Worm (Caenorhabditis elegans) whole organism, L3 larva: ENCODE measurements around the gene cyp-34A7.
A peak's percentile ranks its signal among the peaks of the same experiment; 100 is the strongest.

Experiments
- R02D3.7 ChIP-seq: fragments of 150-350 bp; optimal IDR thresholded peaks from 2 replicates; lab custom pipeline; 2014; ENCODE audit warnings: missing biosample characterization, missing genetic modification characterization
- ZK546.5 ChIP-seq: sonication (generic microtip); optimal IDR thresholded peaks from 2 replicates; lab custom pipeline; 2017; ENCODE audit warnings: missing biosample characterization, missing genetic modification characterization
- aly-2 ChIP-seq: fragments of 150-350 bp; optimal IDR thresholded peaks from 2 replicates; lab custom pipeline; 2014; ENCODE audit warnings: missing biosample characterization, missing genetic modification characterization
- ama-1 ChIP-seq: fragments of 150-350 bp; optimal IDR thresholded peaks from 2 replicates; lab custom pipeline; 2018
- ceh-16 ChIP-seq: sonication (generic microtip); optimal IDR thresholded peaks from 2 replicates; lab custom pipeline; 2017; ENCODE audit warnings: missing biosample characterization, missing genetic modification characterization
- egl-27 ChIP-seq: sonication (generic microtip); optimal IDR thresholded peaks from 4 replicates; lab custom pipeline; 2017; ENCODE audit warnings: missing biosample characterization, missing genetic modification reagents, missing genetic modification characterization
- egl-5 ChIP-seq: fragments of 150-350 bp; optimal IDR thresholded peaks from 2 replicates; lab custom pipeline; 2017; ENCODE audit warnings: missing biosample characterization, missing genetic modification reagents, missing genetic modification characterization, inconsistent platforms
- elt-1 ChIP-seq: fragments of 150-350 bp; optimal IDR thresholded peaks from 2 replicates; lab custom pipeline; 2014; ENCODE audit warnings: missing biosample characterization, missing genetic modification characterization
- elt-2 ChIP-seq: sonication (generic microtip); optimal IDR thresholded peaks from 2 replicates; lab custom pipeline; 2016; ENCODE audit warnings: missing genetic modification reagents, mild to moderate bottlenecking, missing genetic modification characterization, missing compliant biosample characterization
- elt-3 ChIP-seq, 3 experiments: fragments of 150-350 bp in 1 of 3; sonication (generic microtip) in 2 of 3; optimal IDR thresholded peaks; 2 replicates in 2 of 3; 4 replicates in 1 of 3; lab custom pipeline; 2014 to 2017; ENCODE audit warnings: missing biosample characterization in 3 of 3, missing genetic modification characterization in 3 of 3
- fkh-10 ChIP-seq: sonication (generic microtip); optimal IDR thresholded peaks from 2 replicates; lab custom pipeline; 2017; ENCODE audit warnings: missing biosample characterization, missing genetic modification reagents, missing genetic modification characterization
- fkh-2 ChIP-seq: fragments of 150-350 bp; optimal IDR thresholded peaks from 2 replicates; lab custom pipeline; 2014; ENCODE audit warnings: missing biosample characterization, missing genetic modification reagents, missing genetic modification characterization
- fos-1 ChIP-seq: fragments of 150-350 bp; optimal IDR thresholded peaks from 2 replicates; lab custom pipeline; 2014; ENCODE audit warnings: missing biosample characterization, missing genetic modification characterization
- hmg-11 ChIP-seq: sonication (generic microtip); optimal IDR thresholded peaks from 2 replicates; lab custom pipeline; 2016; ENCODE audit warnings: missing genetic modification characterization, missing compliant biosample characterization
- jun-1 ChIP-seq: fragments of 150-350 bp; optimal IDR thresholded peaks from 2 replicates; lab custom pipeline; 2014; ENCODE audit warnings: missing biosample characterization, missing genetic modification reagents, missing genetic modification characterization
- lin-39 ChIP-seq: fragments of 150-350 bp; optimal IDR thresholded peaks from 2 replicates; lab custom pipeline; 2018; ENCODE audit warnings: missing biosample characterization, missing genetic modification reagents, missing genetic modification characterization
- lsy-12 ChIP-seq: sonication (generic microtip); optimal IDR thresholded peaks from 2 replicates; lab custom pipeline; 2016; ENCODE audit warnings: mild to moderate bottlenecking, missing genetic modification characterization, missing compliant biosample characterization
- mdl-1 ChIP-seq: fragments of 150-350 bp; optimal IDR thresholded peaks from 2 replicates; lab custom pipeline; 2014; ENCODE audit warnings: missing biosample characterization, missing genetic modification characterization
- mml-1 ChIP-seq: fragments of 150-350 bp; sonication (generic microtip); optimal IDR thresholded peaks from 3 replicates; lab custom pipeline; 2014; ENCODE audit warnings: missing biosample characterization, missing genetic modification characterization
- nhr-23 ChIP-seq: fragments of 150-350 bp; optimal IDR thresholded peaks from 2 replicates; lab custom pipeline; 2014; ENCODE audit warnings: missing biosample characterization, missing genetic modification reagents, missing genetic modification characterization
- nhr-237 ChIP-seq: fragments of 150-350 bp; optimal IDR thresholded peaks from 2 replicates; lab custom pipeline; 2014; ENCODE audit warnings: missing biosample characterization, missing genetic modification characterization
- nhr-28 ChIP-seq: fragments of 150-350 bp; optimal IDR thresholded peaks from 2 replicates; lab custom pipeline; 2014; ENCODE audit warnings: missing biosample characterization, missing genetic modification characterization
- nhr-43 ChIP-seq: sonication (generic microtip); optimal IDR thresholded peaks from 2 replicates; lab custom pipeline; 2016; ENCODE audit warnings: mild to moderate bottlenecking, missing genetic modification characterization, missing compliant biosample characterization; ENCODE audit not compliant: poor library complexity, severe bottlenecking
- nhr-76 ChIP-seq: fragments of 150-350 bp; sonication (generic microtip); optimal IDR thresholded peaks from 5 replicates; lab custom pipeline; 2014; ENCODE audit warnings: missing biosample characterization, missing genetic modification characterization
- nhr-77 ChIP-seq: fragments of 150-350 bp; optimal IDR thresholded peaks from 2 replicates; lab custom pipeline; 2014; ENCODE audit warnings: missing biosample characterization, missing genetic modification characterization
- pha-4 ChIP-seq: fragments of 150-350 bp; optimal IDR thresholded peaks from 2 replicates; lab custom pipeline; 2014; ENCODE audit warnings: missing biosample characterization, missing genetic modification reagents, missing genetic modification characterization
- pqm-1 ChIP-seq: fragments of 150-350 bp; optimal IDR thresholded peaks from 2 replicates; lab custom pipeline; 2017; ENCODE audit warnings: missing biosample characterization, missing genetic modification characterization, inconsistent platforms
- sea-2 ChIP-seq: fragments of 150-350 bp; sonication (generic microtip); optimal IDR thresholded peaks from 4 replicates; lab custom pipeline; 2014; ENCODE audit warnings: missing biosample characterization, missing genetic modification reagents, missing genetic modification characterization
- skn-1 ChIP-seq: fragments of 150-350 bp; optimal IDR thresholded peaks from 2 replicates; lab custom pipeline; 2014; ENCODE audit warnings: missing biosample characterization, missing genetic modification characterization
- snpc-4 ChIP-seq: fragments of 150-350 bp; optimal IDR thresholded peaks from 2 replicates; lab custom pipeline; 2014; ENCODE audit warnings: missing biosample characterization, missing genetic modification characterization
- tbx-2 ChIP-seq: sonication (generic microtip); optimal IDR thresholded peaks from 2 replicates; lab custom pipeline; 2016; ENCODE audit warnings: mild to moderate bottlenecking, missing genetic modification characterization, missing compliant biosample characterization
- unc-39 ChIP-seq: sonication (generic microtip); optimal IDR thresholded peaks from 4 replicates; lab custom pipeline; 2017; ENCODE audit warnings: missing biosample characterization, missing genetic modification characterization
- unc-62 ChIP-seq: fragments of 150-350 bp; sonication (generic microtip); optimal IDR thresholded peaks from 4 replicates; lab custom pipeline; 2014; ENCODE audit warnings: missing biosample characterization, missing genetic modification reagents, missing genetic modification characterization
- zag-1 ChIP-seq: fragments of 150-350 bp; optimal IDR thresholded peaks from 2 replicates; lab custom pipeline; 2014; ENCODE audit warnings: missing biosample characterization, missing genetic modification characterization
- ztf-11 ChIP-seq: fragments of 150-350 bp; optimal IDR thresholded peaks from 2 replicates; lab custom pipeline; 2014; ENCODE audit warnings: missing biosample characterization, missing genetic modification characterization
- ztf-4 ChIP-seq: fragments of 150-350 bp; optimal IDR thresholded peaks from 2 replicates; lab custom pipeline; 2014; ENCODE audit warnings: missing biosample characterization, missing genetic modification characterization

The cyp-34A7 gene

ce11 chrV:3994048-3994447 is 30.4 kb upstream of the cyp-34A7 start, which contains the start of gene K09D9.9:
Gene K09D9.9, minus strand, starts transcription at chrV:3994148.
- TF ChIP-seq ama-1 (lab: Kevin White, UChicago) (no peak), ztf-11 (tag; lab: Kevin White, UChicago) (no peak), egl-5 (no peak), fkh-10 (GFP tag; lab: Kevin White, UChicago) (no peak), nhr-43 (tag; lab: Kevin White, UChicago) (no peak), jun-1 (tag; lab: Kevin White, UChicago) (no peak), egl-27 (tag; lab: Kevin White, UChicago) (no peak), nhr-28 (tag; lab: Kevin White, UChicago) (no peak), mml-1 (tag; lab: Kevin White, UChicago) (no peak), hmg-11 (no peak), skn-1 (no peak), unc-39 (tag; lab: Kevin White, UChicago) (no peak), snpc-4 (tag; lab: Kevin White, UChicago) (no peak), nhr-237 (tag; lab: Kevin White, UChicago) (no peak), ztf-4 (tag; lab: Kevin White, UChicago) (no peak), ZK546.5 (tag; lab: Kevin White, UChicago) (no peak)

- TF ChIP-seq fkh-10 (GFP tag; lab: Kevin White, UChicago) (no peak), R02D3.7 (tag; lab: Kevin White, UChicago) (no peak), jun-1 (tag; lab: Kevin White, UChicago) (no peak), nhr-76 (tag; lab: Kevin White, UChicago) (no peak), ama-1 (lab: Kevin White, UChicago) (no peak), mdl-1 (tag; lab: Kevin White, UChicago) (no peak), lin-39 (no peak), elt-3 (tag; optimal IDR thresholded peaks at IDR 0.05; lab: Kevin White, UChicago) (no peak), elt-1 (no peak), elt-2 (tag; lab: Kevin White, UChicago) (no peak), ceh-16 (tag; lab: Kevin White, UChicago) (no peak), pqm-1 (tag; lab: Kevin White, UChicago) (no peak), unc-62 (GFP tag; lab: Kevin White, UChicago) (no peak), fos-1 (no peak), lsy-12 (tag; lab: Kevin White, UChicago) (no peak), mml-1 (tag; lab: Kevin White, UChicago) (no peak), aly-2 (tag; lab: Kevin White, UChicago) (no peak), pha-4 (no peak), sea-2 (no peak)
These were observed 28.7 kb upstream of the cyp-34A7 start for ce11 chrV:3992334-3992733.

DNA sequence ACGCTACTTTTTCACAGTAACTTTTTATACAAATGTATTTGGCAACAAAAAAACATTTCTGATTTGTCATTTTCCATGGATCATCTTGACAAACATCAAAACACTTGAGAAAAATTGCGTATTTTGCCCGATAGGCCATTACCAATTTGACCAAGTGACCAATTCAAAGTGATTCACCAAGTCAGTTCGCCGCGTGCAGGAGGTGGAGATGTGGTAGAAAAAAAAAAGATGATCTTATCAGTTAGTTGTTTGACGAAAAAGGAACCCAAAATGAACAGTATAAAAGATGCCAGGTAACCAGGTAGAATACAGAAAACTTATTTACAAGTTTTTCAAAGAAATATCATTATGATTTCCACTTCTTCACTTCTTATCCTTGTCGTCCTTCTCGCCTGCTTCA is 25.5 kb upstream of the cyp-34A7 start, which contains the start of gene nlp-27:
Gene nlp-27, plus strand, starts transcription at position 309 of the 400 bp plus-strand sequence.
- no peak for TF ChIP-seq pha-4
- peak; percentile 23 for TF ChIP-seq nhr-23 (tag; lab: Kevin White, UChicago)

DNA sequence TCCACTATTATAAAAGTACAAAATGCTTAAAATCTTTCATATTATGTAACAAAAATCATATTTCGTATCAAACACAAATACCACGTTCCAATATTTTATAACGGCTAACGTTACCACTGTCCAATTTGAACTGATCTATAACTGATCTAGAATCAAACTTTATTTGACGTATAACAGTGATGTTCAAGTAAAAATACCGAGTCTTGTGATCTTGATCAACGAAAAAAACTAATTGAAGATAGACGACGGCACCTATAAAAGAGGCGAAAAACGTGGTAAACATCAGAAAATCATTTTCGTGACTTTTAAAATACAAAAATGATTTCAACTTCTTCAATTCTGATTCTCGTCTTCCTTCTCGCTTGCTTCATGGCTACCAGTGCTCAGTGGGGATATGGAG is 24.0 kb upstream of the cyp-34A7 start, which contains the start of gene nlp-28:
Gene nlp-28, plus strand, starts transcription at position 285 of the 400 bp plus-strand sequence.
- TF ChIP-seq tbx-2 (tag; lab: Kevin White, UChicago) (no peak), elt-3 (tag; optimal IDR thresholded peaks at IDR 0.05; lab: Kevin White, UChicago) (no peak), fkh-2 (no peak), aly-2 (tag; lab: Kevin White, UChicago) (no peak), nhr-76 (tag; lab: Kevin White, UChicago) (no peak), elt-1 (no peak), sea-2 (no peak), zag-1 (no peak), pqm-1 (tag; lab: Kevin White, UChicago) (no peak)

DNA sequence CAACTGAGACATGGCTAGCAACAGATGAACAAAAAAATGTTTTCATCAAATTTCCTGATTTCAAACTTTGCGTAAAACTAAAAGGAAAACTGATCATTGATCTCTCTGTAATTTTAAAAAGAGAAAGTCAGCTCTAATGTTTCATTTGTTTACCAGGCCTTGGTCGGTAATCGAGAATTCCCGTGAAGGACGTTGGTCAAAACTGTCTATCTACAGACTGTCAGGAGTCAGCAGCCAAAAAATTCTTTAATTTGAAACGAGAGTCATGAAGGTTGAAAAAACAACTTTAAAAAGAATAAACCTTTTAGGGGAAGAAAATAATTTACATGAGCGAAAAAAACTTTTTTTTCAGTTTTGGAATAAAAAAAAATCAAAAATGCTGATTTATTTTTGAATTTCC is 21.5 kb upstream of the cyp-34A7 start:
- TF ChIP-seq nhr-77 (tag; lab: Kevin White, UChicago) (no peak), lsy-12 (tag; lab: Kevin White, UChicago) (no peak)
